Fruit fly (Drosophila melanogaster) whole organism, embryonic: ENCODE measurements around the gene CDase.

Experiments used
- C15 ChIP-seq: fragments of 200-800 bp; sonication (Bioruptor generic); IDR thresholded peaks from 3 replicates; pipeline ENCODE4 v1.3.6; 2022; ENCODE audit warnings: missing biosample characterization, missing genetic modification characterization
- CG10431 ChIP-seq: fragments of 200-800 bp; sonication (Bioruptor generic); optimal IDR thresholded peaks from 3 replicates; lab custom pipeline; 2018; ENCODE audit warnings: missing biosample characterization, mild to moderate bottlenecking, missing genetic modification characterization
- CG11504 ChIP-seq: fragments of 200-800 bp; sonication (Bioruptor generic); optimal IDR thresholded peaks from 3 replicates; lab custom pipeline; 2019; ENCODE audit warnings: missing biosample characterization, mild to moderate bottlenecking, missing genetic modification characterization, moderate library complexity
- CG11695 ChIP-seq: fragments of 200-800 bp; sonication (Bioruptor generic); IDR thresholded peaks from 3 replicates; pipeline ENCODE4 v1.3.6; 2022; ENCODE audit warnings: missing biosample characterization, missing genetic modification characterization
- CG12155 ChIP-seq: fragments of 200-800 bp; sonication (Bioruptor generic); optimal IDR thresholded peaks from 3 replicates; lab custom pipeline; 2016; ENCODE audit warnings: missing biosample characterization, missing genetic modification characterization
- CG13123 ChIP-seq: fragments of 200-800 bp; sonication (Bioruptor generic); optimal IDR thresholded peaks from 2 replicates; lab custom pipeline; 2016; ENCODE audit warnings: missing biosample characterization, missing genetic modification characterization
- CG16863 ChIP-seq: fragments of 200-800 bp; sonication (Bioruptor generic); optimal IDR thresholded peaks from 3 replicates; lab custom pipeline; 2016; ENCODE audit warnings: missing biosample characterization, missing genetic modification characterization
- CG17568 ChIP-seq: fragments of 200-800 bp; sonication (Bioruptor generic); optimal IDR thresholded peaks from 2 replicates; lab custom pipeline; 2018; ENCODE audit warnings: missing biosample characterization, mild to moderate bottlenecking, missing genetic modification characterization, moderate library complexity
- CG18262 ChIP-seq: fragments of 200-800 bp; optimal IDR thresholded peaks from 3 replicates; lab custom pipeline; 2019; ENCODE audit warnings: missing biosample characterization, mild to moderate bottlenecking, missing genetic modification characterization, moderate library complexity
- CG3163 ChIP-seq: fragments of 200-800 bp; sonication (Bioruptor generic); optimal IDR thresholded peaks from 3 replicates; lab custom pipeline; 2016; ENCODE audit warnings: missing biosample characterization, missing genetic modification characterization
- CG34422 ChIP-seq: fragments of 200-800 bp; sonication (Bioruptor generic); IDR thresholded peaks from 3 replicates; pipeline ENCODE4 v1.3.6; 2022; ENCODE audit warnings: missing biosample characterization, missing genetic modification characterization
- CG4360 ChIP-seq: fragments of 200-800 bp; sonication (Bioruptor generic); IDR thresholded peaks from 2 replicates; pipeline ENCODE4 v1.3.6; 2022; ENCODE audit warnings: missing biosample characterization, missing genetic modification characterization
- CG4820 ChIP-seq: fragments of 200-800 bp; sonication (Bioruptor generic); optimal IDR thresholded peaks from 3 replicates; lab custom pipeline; 2016; ENCODE audit warnings: missing biosample characterization, missing genetic modification characterization
- CG7839 ChIP-seq: fragments of 200-800 bp; sonication (Bioruptor generic); optimal IDR thresholded peaks from 3 replicates; lab custom pipeline; 2018; ENCODE audit warnings: missing biosample characterization, mild to moderate bottlenecking, missing genetic modification characterization, moderate library complexity
- CG9817 ChIP-seq: fragments of 200-800 bp; sonication (Bioruptor generic); optimal IDR thresholded peaks from 2 replicates; lab custom pipeline; 2018; ENCODE audit warnings: missing biosample characterization, mild to moderate bottlenecking, missing genetic modification characterization, moderate library complexity
- CTCF ChIP-seq: fragments of 200-800 bp; sonication (Bioruptor generic); optimal IDR thresholded peaks from 2 replicates; lab custom pipeline; 2017; ENCODE audit warnings: missing biosample characterization, mild to moderate bottlenecking, missing genetic modification characterization, moderate library complexity
- CoRest ChIP-seq: fragments of 200-800 bp; sonication (Bioruptor generic); optimal IDR thresholded peaks from 3 replicates; lab custom pipeline; 2018; ENCODE audit warnings: missing biosample characterization, mild to moderate bottlenecking, missing genetic modification characterization, moderate library complexity
- D ChIP-seq, 2 experiments: fragments of 200-800 bp in 1 of 2; fragments of >200 bp in 1 of 2; sonication (Bioruptor generic) in 1 of 2; optimal IDR thresholded peaks; 2 replicates in 1 of 2; 3 replicates in 1 of 2; lab custom pipeline; 2017; ENCODE audit warnings: mild to moderate bottlenecking in 1 of 2, missing biosample characterization in 1 of 2, missing genetic modification characterization in 1 of 2, missing genetic modification reagents in 1 of 2
- Dad ChIP-seq: fragments of 200-800 bp; sonication (Bioruptor generic); optimal IDR thresholded peaks from 3 replicates; lab custom pipeline; 2016; ENCODE audit warnings: missing biosample characterization, missing genetic modification characterization
- Dll ChIP-seq: fragments of 200-800 bp; sonication (Bioruptor generic); IDR thresholded peaks from 4 replicates; pipeline ENCODE4 v1.3.6; 2022; ENCODE audit warnings: missing biosample characterization, missing genetic modification characterization; ENCODE audit not compliant: partially characterized antibody
- Dp ChIP-seq: fragments of 200-800 bp; sonication (Bioruptor generic); optimal IDR thresholded peaks from 2 replicates; lab custom pipeline; 2018; ENCODE audit warnings: missing biosample characterization, mild to moderate bottlenecking, missing genetic modification characterization, moderate library complexity
- Eip74EF ChIP-seq, 2 experiments: fragments of 200-800 bp in 1 of 2; fragments of >200 bp in 1 of 2; sonication (Bioruptor generic) in 1 of 2; optimal IDR thresholded peaks; 2 replicates each; lab custom pipeline; 2017 to 2019; ENCODE audit warnings: missing biosample characterization in 2 of 2, missing genetic modification characterization in 2 of 2, mild to moderate bottlenecking in 1 of 2, moderate library complexity in 1 of 2
- Fer1 ChIP-seq: fragments of 200-800 bp; sonication (Bioruptor generic); optimal IDR thresholded peaks from 2 replicates; lab custom pipeline; 2017; ENCODE audit warnings: missing biosample characterization, mild to moderate bottlenecking, missing genetic modification characterization
- Fer2 ChIP-seq: fragments of 200-800 bp; sonication (Bioruptor generic); optimal IDR thresholded peaks from 2 replicates; lab custom pipeline; 2018; ENCODE audit warnings: missing biosample characterization, mild to moderate bottlenecking, missing genetic modification characterization, moderate library complexity
- Hmr ChIP-seq: fragments of 200-800 bp; sonication (Bioruptor generic); optimal IDR thresholded peaks from 3 replicates; lab custom pipeline; 2017; ENCODE audit warnings: mild to moderate bottlenecking, missing biosample characterization, missing genetic modification reagents, missing genetic modification characterization
- Trl ChIP-seq, 3 experiments: fragments of >200 bp in 2 of 3; fragments of 200-800 bp in 1 of 3; sonication (Bioruptor generic) in 1 of 3; optimal IDR thresholded peaks; 2 replicates in 1 of 3; 3 replicates in 2 of 3; lab custom pipeline; 2016 to 2017; ENCODE audit warnings: missing biosample characterization in 1 of 3, missing genetic modification characterization in 1 of 3
- Xbp1 ChIP-seq: fragments of 200-800 bp; sonication (Bioruptor generic); optimal IDR thresholded peaks from 3 replicates; lab custom pipeline; 2016; ENCODE audit warnings: missing biosample characterization, mild to moderate bottlenecking, missing genetic modification characterization
- bigmax ChIP-seq: fragments of 200-800 bp; sonication (Bioruptor generic); optimal IDR thresholded peaks from 2 replicates; lab custom pipeline; 2018; ENCODE audit warnings: missing biosample characterization, mild to moderate bottlenecking, missing genetic modification characterization
- bowl ChIP-seq: fragments of 200-800 bp; sonication (Bioruptor generic); IDR thresholded peaks from 2 replicates; pipeline ENCODE4 v1.3.6; 2022; ENCODE audit warnings: missing biosample characterization, missing genetic modification characterization
- br ChIP-seq: fragments of >200 bp; optimal IDR thresholded peaks from 2 replicates; lab custom pipeline; 2017
- ci ChIP-seq: fragments of 200-800 bp; sonication (Bioruptor generic); IDR thresholded peaks from 3 replicates; pipeline ENCODE4 v1.3.6; 2022; ENCODE audit warnings: missing biosample characterization, missing genetic modification characterization
- crp ChIP-seq, 2 experiments: fragments of 200-800 bp; sonication (Bioruptor generic); optimal IDR thresholded peaks; 2 replicates in 1 of 2; 3 replicates in 1 of 2; lab custom pipeline; 2017; ENCODE audit warnings: missing biosample characterization in 2 of 2, missing genetic modification characterization in 2 of 2, mild to moderate bottlenecking in 1 of 2, moderate library complexity in 1 of 2
- gfzf ChIP-seq: fragments of 200-800 bp; sonication (Bioruptor generic); optimal IDR thresholded peaks from 2 replicates; lab custom pipeline; 2016; ENCODE audit warnings: missing biosample characterization, mild to moderate bottlenecking, missing genetic modification characterization, moderate library complexity
- hkb ChIP-seq, 2 experiments: fragments of 200-800 bp in 1 of 2; fragments of >200 bp in 1 of 2; sonication (Bioruptor generic) in 1 of 2; IDR thresholded peaks in 1 of 2; optimal IDR thresholded peaks in 1 of 2; 2 replicates each; pipeline versions ENCODE4 v1.3.6 to Lab custom; 2017 to 2022; ENCODE audit warnings: missing biosample characterization in 1 of 2, missing genetic modification characterization in 1 of 2
- insv ChIP-seq, 2 experiments: fragments of 200-800 bp; sonication (Bioruptor generic); optimal IDR thresholded peaks; 3 replicates each; lab custom pipeline; 2016 to 2018; ENCODE audit warnings: missing biosample characterization in 2 of 2, missing genetic modification characterization in 2 of 2
- mirr ChIP-seq: fragments of 200-800 bp; sonication (Bioruptor generic); optimal IDR thresholded peaks from 3 replicates; lab custom pipeline; 2018; ENCODE audit warnings: missing biosample characterization, mild to moderate bottlenecking, missing genetic modification characterization
- onecut ChIP-seq: fragments of 200-800 bp; sonication (Bioruptor generic); IDR thresholded peaks from 2 replicates; pipeline ENCODE4 v1.3.6; 2022; ENCODE audit warnings: missing biosample characterization, missing genetic modification characterization
- org-1 ChIP-seq: fragments of 200-800 bp; sonication (Bioruptor generic); optimal IDR thresholded peaks from 2 replicates; lab custom pipeline; 2017; ENCODE audit warnings: missing biosample characterization, missing genetic modification characterization
- pros ChIP-seq: fragments of 200-800 bp; sonication (Bioruptor generic); optimal IDR thresholded peaks from 3 replicates; lab custom pipeline; 2019; ENCODE audit warnings: missing biosample characterization, mild to moderate bottlenecking, missing genetic modification characterization, moderate library complexity
- rib ChIP-seq: fragments of 200-800 bp; sonication (Bioruptor generic); IDR thresholded peaks from 2 replicates; pipeline ENCODE4 v1.3.6; 2022; ENCODE audit warnings: missing biosample characterization, missing genetic modification characterization
- scrt ChIP-seq: fragments of 200-800 bp; sonication (Bioruptor generic); optimal IDR thresholded peaks from 2 replicates; lab custom pipeline; 2018; ENCODE audit warnings: missing biosample characterization, mild to moderate bottlenecking, missing genetic modification characterization, moderate library complexity
- sd ChIP-seq: fragments of 200-800 bp; sonication (Bioruptor generic); optimal IDR thresholded peaks from 3 replicates; lab custom pipeline; 2018; ENCODE audit warnings: missing biosample characterization, mild to moderate bottlenecking, missing genetic modification characterization, moderate library complexity
- zen2 ChIP-seq: fragments of 200-800 bp; sonication (Bioruptor generic); IDR thresholded peaks from 3 replicates; pipeline ENCODE4 v1.3.6; 2022; ENCODE audit warnings: missing biosample characterization, missing genetic modification characterization; ENCODE audit not compliant: partially characterized antibody

CDase gene

dm6 chr3R:30465775-30466494 is 6.6 kb downstream of the CDase start, which contains the start of gene PH4alphaEFB (continued):
- TF ChIP-seq CoRest (tag; lab: Kevin White, UChicago): no peak
- peak; percentile 58 for TF ChIP-seq CG17568 (GFP tag; lab: Kevin White, UChicago)
- peak; percentile 45 for TF ChIP-seq Fer1 (GFP tag; lab: Kevin White, UChicago)
- no peak for TF ChIP-seq CG4820
- TF ChIP-seq Hmr (GFP tag; lab: Kevin White, UChicago): peak; percentile 0
- TF ChIP-seq C15 (GFP tag; lab: Robert Waterston, UW): no peak
- TF ChIP-seq zen2 (GFP tag; lab: Robert Waterston, UW): peak; percentile 54; the same call in 2 of the 3 replicates
- no peak for TF ChIP-seq org-1
- TF ChIP-seq ci: peak; percentile 68; the same call in 2 of the 3 replicates
- no peak for TF ChIP-seq Fer2
- TF ChIP-seq CG11504 (tag; lab: Kevin White, UChicago): peak; percentile 29
- TF ChIP-seq CG3163 (GFP tag; lab: Kevin White, UChicago): peak; percentile 99
- TF ChIP-seq bigmax (GFP tag; lab: Kevin White, UChicago): no peak
- TF ChIP-seq Trl (optimal IDR thresholded peaks at IDR 0.05; lab: Kevin White, UChicago): peak; percentile 84 to 94
- TF ChIP-seq Trl (GFP tag; optimal IDR thresholded peaks at IDR 0.05; lab: Kevin White, UChicago): no peak
- peak; percentile 1 for TF ChIP-seq CG18262
- no peak for TF ChIP-seq rib (GFP tag; lab: Robert Waterston, UW)
- TF ChIP-seq CG9817 (tag; lab: Kevin White, UChicago): no peak
- TF ChIP-seq insv (GFP tag; optimal IDR thresholded peaks at IDR 0.05; lab: Kevin White, UChicago): peak in 1 of 2 experiments; percentile 51
- peak; percentile 14 for TF ChIP-seq mirr (GFP tag; lab: Kevin White, UChicago)
- TF ChIP-seq Xbp1 (GFP tag; lab: Kevin White, UChicago): peak; percentile 5
- 0 out of 3 replicates have a peak, but pooled peaks have one; percentile 21 for TF ChIP-seq CG11695 (GFP tag; lab: Robert Waterston, UW)
- no peak for TF ChIP-seq D (optimal IDR thresholded peaks at IDR 0.05; lab: Kevin White, UChicago)
- TF ChIP-seq D (GFP tag; optimal IDR thresholded peaks at IDR 0.05; lab: Kevin White, UChicago): no peak
- TF ChIP-seq sd (tag; lab: Kevin White, UChicago): peak; percentile 57
- TF ChIP-seq Dp (GFP tag; lab: Kevin White, UChicago): peak; percentile 85
- no peak for TF ChIP-seq br (lab: Kevin White, UChicago)
- no peak for TF ChIP-seq CG4360
- peak; percentile 22; the same call in 1 of the 4 replicates for TF ChIP-seq Dll
- no peak for TF ChIP-seq Dad (GFP tag; lab: Kevin White, UChicago)
- peak; percentile 29; the same call in 1 of the 2 replicates for TF ChIP-seq onecut
- peak; percentile 33 for TF ChIP-seq gfzf (GFP tag; lab: Kevin White, UChicago)
- TF ChIP-seq Eip74EF (GFP tag; optimal IDR thresholded peaks at IDR 0.05; lab: Kevin White, UChicago): peak in 1 of 2 experiments; percentile 34
- peak; percentile 20 to 84 for TF ChIP-seq crp (GFP tag; optimal IDR thresholded peaks at IDR 0.05; lab: Kevin White, UChicago)
- TF ChIP-seq pros (GFP tag; lab: Kevin White, UChicago): peak; percentile 65
- TF ChIP-seq CG34422 (GFP tag; lab: Robert Waterston, UW): peak; percentile 56; the same call in 2 of the 3 replicates
- no peak for TF ChIP-seq hkb (optimal IDR thresholded peaks at IDR 0.05; lab: Kevin White, UChicago)
- TF ChIP-seq hkb (GFP tag; IDR thresholded peaks at IDR 0.05; lab: Robert Waterston, UW): peak; percentile 34; the same call in 1 of the 2 replicates
- no peak for TF ChIP-seq CG16863 (GFP tag; lab: Kevin White, UChicago)
- no peak for TF ChIP-seq CG13123 (GFP tag; lab: Kevin White, UChicago)
- peak; percentile 84 for TF ChIP-seq scrt (GFP tag; lab: Kevin White, UChicago)
- no peak for TF ChIP-seq CG12155
- no peak for TF ChIP-seq bowl (GFP tag; lab: Robert Waterston, UW)
- peak; percentile 5 for TF ChIP-seq CG10431 (GFP tag; lab: Kevin White, UChicago)
- peak; percentile 1 for TF ChIP-seq CTCF (GFP tag; lab: Kevin White, UChicago)
- peak; percentile 12 for TF ChIP-seq CG7839 (tag; lab: Kevin White, UChicago)
